Worm (Caenorhabditis elegans) whole organism, L3 larva: Measurements from ENCODE around the gene B0035.3.

ENCODE experiments used
- R02D3.7 ChIP-seq: fragments of 150-350 bp; optimal IDR thresholded peaks from 2 replicates; lab custom pipeline; 2014; ENCODE audit warnings: missing biosample characterization, missing genetic modification characterization
- ZK546.5 ChIP-seq: sonication (generic microtip); optimal IDR thresholded peaks from 2 replicates; lab custom pipeline; 2017; ENCODE audit warnings: missing biosample characterization, missing genetic modification characterization
- ama-1 ChIP-seq: fragments of 150-350 bp; optimal IDR thresholded peaks from 2 replicates; lab custom pipeline; 2018
- ceh-16 ChIP-seq: sonication (generic microtip); optimal IDR thresholded peaks from 2 replicates; lab custom pipeline; 2017; ENCODE audit warnings: missing biosample characterization, missing genetic modification characterization
- ceh-9 ChIP-seq: sonication (generic microtip); optimal IDR thresholded peaks from 2 replicates; lab custom pipeline; 2018; ENCODE audit warnings: missing biosample characterization, missing genetic modification characterization
- daf-12 ChIP-seq: fragments of 150-350 bp; optimal IDR thresholded peaks from 2 replicates; lab custom pipeline; 2014; ENCODE audit warnings: missing biosample characterization, missing genetic modification reagents, missing genetic modification characterization
- egl-27 ChIP-seq: sonication (generic microtip); optimal IDR thresholded peaks from 4 replicates; lab custom pipeline; 2017; ENCODE audit warnings: missing biosample characterization, missing genetic modification reagents, missing genetic modification characterization
- egl-5 ChIP-seq: fragments of 150-350 bp; optimal IDR thresholded peaks from 2 replicates; lab custom pipeline; 2017; ENCODE audit warnings: missing biosample characterization, missing genetic modification reagents, missing genetic modification characterization, inconsistent platforms
- elt-1 ChIP-seq: fragments of 150-350 bp; optimal IDR thresholded peaks from 2 replicates; lab custom pipeline; 2014; ENCODE audit warnings: missing biosample characterization, missing genetic modification characterization
- elt-2 ChIP-seq: sonication (generic microtip); optimal IDR thresholded peaks from 2 replicates; lab custom pipeline; 2016; ENCODE audit warnings: missing genetic modification reagents, mild to moderate bottlenecking, missing genetic modification characterization, missing compliant biosample characterization
- elt-3 ChIP-seq, 3 experiments: fragments of 150-350 bp in 1 of 3; sonication (generic microtip) in 2 of 3; optimal IDR thresholded peaks; 2 replicates in 2 of 3; 4 replicates in 1 of 3; lab custom pipeline; 2014 to 2017; ENCODE audit warnings: missing biosample characterization in 3 of 3, missing genetic modification characterization in 3 of 3
- eor-1 ChIP-seq, 2 experiments: fragments of 150-350 bp; optimal IDR thresholded peaks; 2 replicates each; lab custom pipeline; 2014 to 2018; ENCODE audit warnings: missing biosample characterization in 2 of 2, missing genetic modification characterization in 2 of 2
- fkh-10 ChIP-seq: sonication (generic microtip); optimal IDR thresholded peaks from 2 replicates; lab custom pipeline; 2017; ENCODE audit warnings: missing biosample characterization, missing genetic modification reagents, missing genetic modification characterization
- fkh-2 ChIP-seq: fragments of 150-350 bp; optimal IDR thresholded peaks from 2 replicates; lab custom pipeline; 2014; ENCODE audit warnings: missing biosample characterization, missing genetic modification reagents, missing genetic modification characterization
- fos-1 ChIP-seq: fragments of 150-350 bp; optimal IDR thresholded peaks from 2 replicates; lab custom pipeline; 2014; ENCODE audit warnings: missing biosample characterization, missing genetic modification characterization
- hmg-11 ChIP-seq: sonication (generic microtip); optimal IDR thresholded peaks from 2 replicates; lab custom pipeline; 2016; ENCODE audit warnings: missing genetic modification characterization, missing compliant biosample characterization
- lin-15B ChIP-seq: fragments of 150-350 bp; optimal IDR thresholded peaks from 2 replicates; lab custom pipeline; 2014; ENCODE audit warnings: missing biosample characterization, missing genetic modification characterization
- lin-39 ChIP-seq: fragments of 150-350 bp; optimal IDR thresholded peaks from 2 replicates; lab custom pipeline; 2018; ENCODE audit warnings: missing biosample characterization, missing genetic modification reagents, missing genetic modification characterization
- lsy-12 ChIP-seq: sonication (generic microtip); optimal IDR thresholded peaks from 2 replicates; lab custom pipeline; 2016; ENCODE audit warnings: mild to moderate bottlenecking, missing genetic modification characterization, missing compliant biosample characterization
- mdl-1 ChIP-seq: fragments of 150-350 bp; optimal IDR thresholded peaks from 2 replicates; lab custom pipeline; 2014; ENCODE audit warnings: missing biosample characterization, missing genetic modification characterization
- mml-1 ChIP-seq: fragments of 150-350 bp; sonication (generic microtip); optimal IDR thresholded peaks from 3 replicates; lab custom pipeline; 2014; ENCODE audit warnings: missing biosample characterization, missing genetic modification characterization
- nhr-11 ChIP-seq: fragments of 150-350 bp; optimal IDR thresholded peaks from 2 replicates; lab custom pipeline; 2014; ENCODE audit warnings: missing biosample characterization, missing genetic modification characterization
- nhr-23 ChIP-seq: fragments of 150-350 bp; optimal IDR thresholded peaks from 2 replicates; lab custom pipeline; 2014; ENCODE audit warnings: missing biosample characterization, missing genetic modification reagents, missing genetic modification characterization
- nhr-237 ChIP-seq: fragments of 150-350 bp; optimal IDR thresholded peaks from 2 replicates; lab custom pipeline; 2014; ENCODE audit warnings: missing biosample characterization, missing genetic modification characterization
- nhr-28 ChIP-seq: fragments of 150-350 bp; optimal IDR thresholded peaks from 2 replicates; lab custom pipeline; 2014; ENCODE audit warnings: missing biosample characterization, missing genetic modification characterization
- nhr-43 ChIP-seq: sonication (generic microtip); optimal IDR thresholded peaks from 2 replicates; lab custom pipeline; 2016; ENCODE audit warnings: mild to moderate bottlenecking, missing genetic modification characterization, missing compliant biosample characterization; ENCODE audit not compliant: poor library complexity, severe bottlenecking
- nhr-67 ChIP-seq: fragments of 150-350 bp; optimal IDR thresholded peaks from 2 replicates; lab custom pipeline; 2014; ENCODE audit warnings: missing biosample characterization, missing genetic modification characterization
- nhr-77 ChIP-seq: fragments of 150-350 bp; optimal IDR thresholded peaks from 2 replicates; lab custom pipeline; 2014; ENCODE audit warnings: missing biosample characterization, missing genetic modification characterization
- pha-4 ChIP-seq: fragments of 150-350 bp; optimal IDR thresholded peaks from 2 replicates; lab custom pipeline; 2014; ENCODE audit warnings: missing biosample characterization, missing genetic modification reagents, missing genetic modification characterization
- pqm-1 ChIP-seq: fragments of 150-350 bp; optimal IDR thresholded peaks from 2 replicates; lab custom pipeline; 2017; ENCODE audit warnings: missing biosample characterization, missing genetic modification characterization, inconsistent platforms
- sea-2 ChIP-seq: fragments of 150-350 bp; sonication (generic microtip); optimal IDR thresholded peaks from 4 replicates; lab custom pipeline; 2014; ENCODE audit warnings: missing biosample characterization, missing genetic modification reagents, missing genetic modification characterization
- skn-1 ChIP-seq: fragments of 150-350 bp; optimal IDR thresholded peaks from 2 replicates; lab custom pipeline; 2014; ENCODE audit warnings: missing biosample characterization, missing genetic modification characterization
- snpc-4 ChIP-seq: fragments of 150-350 bp; optimal IDR thresholded peaks from 2 replicates; lab custom pipeline; 2014; ENCODE audit warnings: missing biosample characterization, missing genetic modification characterization
- tbx-2 ChIP-seq: sonication (generic microtip); optimal IDR thresholded peaks from 2 replicates; lab custom pipeline; 2016; ENCODE audit warnings: mild to moderate bottlenecking, missing genetic modification characterization, missing compliant biosample characterization
- unc-39 ChIP-seq: sonication (generic microtip); optimal IDR thresholded peaks from 4 replicates; lab custom pipeline; 2017; ENCODE audit warnings: missing biosample characterization, missing genetic modification characterization

Gene B0035.3

ce11 chrIV:11320500-11320899 lies 5.7 kb upstream of the B0035.3 start, which contains the start of gene edg-1:
TSS of gene edg-1 (plus strand) at chrIV:11320800.
- TF ChIP-seq lin-39 (no peak), nhr-67 (tag; lab: Kevin White, UChicago) (no peak), egl-27 (tag; lab: Kevin White, UChicago) (no peak), nhr-77 (tag; lab: Kevin White, UChicago) (no peak), hmg-11 (tag; lab: Kevin White, UChicago) (no peak), pha-4 (tag; lab: Kevin White, UChicago) (no peak), nhr-11 (tag; lab: Kevin White, UChicago) (no peak), elt-3 (tag; optimal IDR thresholded peaks at IDR 0.05; lab: Kevin White, UChicago) (no peak), ceh-16 (tag; lab: Kevin White, UChicago) (no peak), snpc-4 (tag; lab: Kevin White, UChicago) (no peak), elt-1 (no peak), fos-1 (tag; lab: Kevin White, UChicago) (no peak), sea-2 (GFP tag; lab: Kevin White, UChicago) (no peak), mdl-1 (tag; lab: Kevin White, UChicago) (no peak), fkh-2 (tag; lab: Kevin White, UChicago) (no peak)

- TF ChIP-seq tbx-2 (no peak), daf-12 (tag; lab: Kevin White, UChicago) (no peak), mml-1 (no peak), ZK546.5 (tag; lab: Kevin White, UChicago) (no peak), ceh-9 (tag; lab: Kevin White, UChicago) (no peak), R02D3.7 (tag; lab: Kevin White, UChicago) (no peak), lsy-12 (tag; lab: Kevin White, UChicago) (no peak), unc-39 (no peak), nhr-237 (tag; lab: Kevin White, UChicago) (no peak), pqm-1 (tag; lab: Kevin White, UChicago) (no peak), nhr-28 (tag; lab: Kevin White, UChicago) (no peak), fkh-10 (no peak), lin-15B (tag; lab: Kevin White, UChicago) (no peak), egl-27 (tag; lab: Kevin White, UChicago) (no peak), egl-5 (tag; lab: Kevin White, UChicago) (no peak), nhr-43 (tag; lab: Kevin White, UChicago) (no peak), ceh-16 (tag; lab: Kevin White, UChicago) (no peak)
Measured at ce11 chrIV:11319884-11320362, 5.1 kb upstream of the B0035.3 start, which contains the start of gene B0035.18. TSS of gene B0035.18 (plus strand) at chrIV:11320312.

- TF ChIP-seq elt-2 (no peak), lin-15B (tag; lab: Kevin White, UChicago) (no peak), daf-12 (tag; lab: Kevin White, UChicago) (no peak), lsy-12 (tag; lab: Kevin White, UChicago) (no peak), nhr-11 (tag; lab: Kevin White, UChicago) (no peak), egl-5 (tag; lab: Kevin White, UChicago) (no peak), ama-1 (lab: Kevin White, UChicago) (no peak), skn-1 (no peak), nhr-67 (tag; lab: Kevin White, UChicago) (no peak), fos-1 (tag; lab: Kevin White, UChicago) (no peak), eor-1 (tag; optimal IDR thresholded peaks at IDR 0.05; lab: Kevin White, UChicago) (no peak), ceh-9 (tag; lab: Kevin White, UChicago) (no peak), fkh-10 (no peak), nhr-23 (tag; lab: Kevin White, UChicago) (no peak), pha-4 (tag; lab: Kevin White, UChicago) (no peak), pqm-1 (tag; lab: Kevin White, UChicago) (no peak)
Measured at ce11 chrIV:11317119-11317518, 2.3 kb upstream of the B0035.3 start, which contains the start of gene gspd-1. TSS of gene gspd-1 (plus strand) at chrIV:11317419.

- TF ChIP-seq pha-4 (tag; lab: Kevin White, UChicago) (peak; percentile 57), nhr-11 (tag; lab: Kevin White, UChicago) (no peak)
Measured at ce11 chrIV:11316640-11317039, 1.8 kb upstream of the B0035.3 start.
